Fruit fly (Drosophila melanogaster) whole organism, embryonic: ENCODE data around the gene CG5910.
A peak's percentile ranks its signal among the peaks of the same experiment; 100 is the strongest.

ENCODE experiments used
- Adf1 ChIP-seq: fragments of 200-800 bp; sonication (Bioruptor generic); IDR thresholded peaks from 2 replicates; pipeline ENCODE4 v1.3.6; 2022; ENCODE audit warnings: missing biosample characterization, missing genetic modification characterization
- CG10431 ChIP-seq: fragments of 200-800 bp; sonication (Bioruptor generic); optimal IDR thresholded peaks from 3 replicates; lab custom pipeline; 2018; ENCODE audit warnings: missing biosample characterization, mild to moderate bottlenecking, missing genetic modification characterization
- CG11093 ChIP-seq: fragments of 200-800 bp; sonication (Bioruptor generic); IDR thresholded peaks from 3 replicates; pipeline ENCODE4 v1.3.6; 2022; ENCODE audit warnings: missing biosample characterization, missing genetic modification characterization
- CG11247 ChIP-seq: fragments of 200-800 bp; sonication (Bioruptor generic); IDR thresholded peaks from 2 replicates; pipeline ENCODE4 v1.3.6; 2022; ENCODE audit warnings: missing biosample characterization, missing genetic modification characterization
- CG11398 ChIP-seq: fragments of 200-800 bp; sonication (Bioruptor generic); optimal IDR thresholded peaks from 2 replicates; lab custom pipeline; 2016; ENCODE audit warnings: missing biosample characterization, missing genetic modification characterization
- CG15696 ChIP-seq: fragments of 200-800 bp; sonication (Bioruptor generic); optimal IDR thresholded peaks from 2 replicates; lab custom pipeline; 2019; ENCODE audit warnings: missing biosample characterization, mild to moderate bottlenecking, missing genetic modification characterization, moderate library complexity
- CG1603 ChIP-seq: fragments of 200-800 bp; sonication (Bioruptor generic); optimal IDR thresholded peaks from 2 replicates; lab custom pipeline; 2019; ENCODE audit warnings: missing biosample characterization, mild to moderate bottlenecking, missing genetic modification characterization, moderate library complexity
- CG16815 ChIP-seq: fragments of 200-800 bp; sonication (Bioruptor generic); optimal IDR thresholded peaks from 3 replicates; lab custom pipeline; 2017; ENCODE audit warnings: missing biosample characterization, mild to moderate bottlenecking, missing genetic modification characterization
- CG17359 ChIP-seq: fragments of 200-800 bp; sonication (Bioruptor generic); optimal IDR thresholded peaks from 3 replicates; lab custom pipeline; 2018; ENCODE audit warnings: missing biosample characterization, mild to moderate bottlenecking, missing genetic modification characterization, moderate library complexity
- CG17568 ChIP-seq: fragments of 200-800 bp; sonication (Bioruptor generic); optimal IDR thresholded peaks from 2 replicates; lab custom pipeline; 2018; ENCODE audit warnings: missing biosample characterization, mild to moderate bottlenecking, missing genetic modification characterization, moderate library complexity
- CG1832 ChIP-seq: fragments of 200-800 bp; sonication (Bioruptor generic); optimal IDR thresholded peaks from 2 replicates; lab custom pipeline; 2017; ENCODE audit warnings: missing biosample characterization, mild to moderate bottlenecking, missing genetic modification characterization, inconsistent platforms
- CG18619 ChIP-seq: fragments of 200-800 bp; sonication (Bioruptor generic); optimal IDR thresholded peaks from 3 replicates; lab custom pipeline; 2017; ENCODE audit warnings: missing biosample characterization, mild to moderate bottlenecking, missing genetic modification characterization
- CG2889 ChIP-seq: fragments of 200-800 bp; sonication (Bioruptor generic); IDR thresholded peaks from 3 replicates; pipeline ENCODE4 v1.3.6; 2022; ENCODE audit warnings: missing biosample characterization, missing genetic modification characterization
- CG3065 ChIP-seq: fragments of 200-800 bp; sonication (Bioruptor generic); optimal IDR thresholded peaks from 2 replicates; lab custom pipeline; 2016; ENCODE audit warnings: missing biosample characterization, missing genetic modification characterization
- CG31441 ChIP-seq: fragments of 200-800 bp; sonication (Bioruptor generic); IDR thresholded peaks from 2 replicates; pipeline ENCODE4 v1.3.6; 2022; ENCODE audit warnings: missing biosample characterization, missing genetic modification characterization
- CG32767 ChIP-seq: fragments of 200-800 bp; sonication (Bioruptor generic); IDR thresholded peaks from 2 replicates; pipeline ENCODE4 v1.3.6; 2022; ENCODE audit warnings: missing biosample characterization, missing genetic modification characterization
- CG34422 ChIP-seq: fragments of 200-800 bp; sonication (Bioruptor generic); IDR thresholded peaks from 3 replicates; pipeline ENCODE4 v1.3.6; 2022; ENCODE audit warnings: missing biosample characterization, missing genetic modification characterization
- CTCF ChIP-seq: fragments of 200-800 bp; sonication (Bioruptor generic); optimal IDR thresholded peaks from 2 replicates; lab custom pipeline; 2017; ENCODE audit warnings: missing biosample characterization, mild to moderate bottlenecking, missing genetic modification characterization, moderate library complexity
- Camta ChIP-seq: fragments of 200-800 bp; sonication (Bioruptor generic); optimal IDR thresholded peaks from 2 replicates; lab custom pipeline; 2016; ENCODE audit warnings: missing biosample characterization, missing genetic modification characterization
- D19B ChIP-seq: fragments of 200-800 bp; sonication (Bioruptor generic); optimal IDR thresholded peaks from 2 replicates; lab custom pipeline; 2017; ENCODE audit warnings: missing biosample characterization, mild to moderate bottlenecking, missing genetic modification characterization
- Dek ChIP-seq: fragments of 200-800 bp; sonication (Bioruptor generic); optimal IDR thresholded peaks from 3 replicates; lab custom pipeline; 2019; ENCODE audit warnings: missing biosample characterization, mild to moderate bottlenecking, missing genetic modification characterization, moderate library complexity
- Dll ChIP-seq: fragments of 200-800 bp; sonication (Bioruptor generic); IDR thresholded peaks from 4 replicates; pipeline ENCODE4 v1.3.6; 2022; ENCODE audit warnings: missing biosample characterization, missing genetic modification characterization; ENCODE audit not compliant: partially characterized antibody
- Dref ChIP-seq: fragments of 200-800 bp; sonication (Bioruptor generic); IDR thresholded peaks from 2 replicates; pipeline ENCODE4 v1.3.6; 2022; ENCODE audit warnings: missing biosample characterization, missing genetic modification characterization
- HLH4C ChIP-seq: fragments of 200-800 bp; sonication (Bioruptor generic); IDR thresholded peaks from 3 replicates; pipeline ENCODE4 v1.3.6; 2022; ENCODE audit warnings: missing biosample characterization, missing genetic modification characterization; ENCODE audit not compliant: partially characterized antibody
- Kr ChIP-seq: fragments of 200-800 bp; sonication (Bioruptor generic); optimal IDR thresholded peaks from 2 replicates; lab custom pipeline; 2017; ENCODE audit warnings: missing biosample characterization, mild to moderate bottlenecking, missing genetic modification characterization
- Lpt ChIP-seq: fragments of >200 bp; optimal IDR thresholded peaks from 2 replicates; lab custom pipeline; 2018; ENCODE audit warnings: missing biosample characterization, missing genetic modification characterization
- Med ChIP-seq: fragments of 200-800 bp; sonication (Bioruptor generic); peaks from one replicate; lab custom pipeline; 2016; ENCODE audit warnings: missing biosample characterization, missing genetic modification characterization, mild to moderate bottlenecking, inconsistent platforms, moderate library complexity
- Myb ChIP-seq: fragments of 200-800 bp; sonication (Bioruptor generic); optimal IDR thresholded peaks from 2 replicates; lab custom pipeline; 2016; ENCODE audit warnings: missing biosample characterization, missing genetic modification characterization
- Oaz ChIP-seq: fragments of 200-800 bp; sonication (Bioruptor generic); IDR thresholded peaks from 2 replicates; pipeline ENCODE4 v1.3.6; 2022; ENCODE audit warnings: missing biosample characterization, missing genetic modification characterization
- Pdp1 ChIP-seq, 2 experiments: fragments of 200-800 bp; sonication (Bioruptor generic); optimal IDR thresholded peaks; 3 replicates each; lab custom pipeline; 2016; ENCODE audit warnings: missing biosample characterization in 2 of 2, missing genetic modification characterization in 2 of 2, mild to moderate bottlenecking in 1 of 2, moderate library complexity in 1 of 2
- Xbp1 ChIP-seq: fragments of 200-800 bp; sonication (Bioruptor generic); optimal IDR thresholded peaks from 3 replicates; lab custom pipeline; 2016; ENCODE audit warnings: missing biosample characterization, mild to moderate bottlenecking, missing genetic modification characterization
- amos ChIP-seq: fragments of 200-800 bp; sonication (Bioruptor generic); IDR thresholded peaks from 2 replicates; pipeline ENCODE4 v1.3.6; 2022; ENCODE audit warnings: missing biosample characterization, missing genetic modification characterization; ENCODE audit not compliant: partially characterized antibody
- bab2 ChIP-seq: fragments of 200-800 bp; sonication (Bioruptor generic); optimal IDR thresholded peaks from 2 replicates; lab custom pipeline; 2016; ENCODE audit warnings: missing biosample characterization, missing genetic modification characterization
- danr ChIP-seq: fragments of 200-800 bp; sonication (Bioruptor generic); IDR thresholded peaks from 2 replicates; pipeline ENCODE4 v1.3.6; 2022; ENCODE audit warnings: missing biosample characterization, missing genetic modification characterization
- dpn ChIP-seq, 2 experiments: fragments of 200-800 bp; sonication (Bioruptor generic); optimal IDR thresholded peaks; 3 replicates each; lab custom pipeline; 2016; ENCODE audit warnings: missing biosample characterization in 2 of 2, missing genetic modification characterization in 2 of 2
- en ChIP-seq: fragments of 200-800 bp; sonication (Bioruptor generic); optimal IDR thresholded peaks from 2 replicates; lab custom pipeline; 2016; ENCODE audit warnings: missing biosample characterization, missing genetic modification characterization
- eve ChIP-seq, 2 experiments: fragments of >200 bp; optimal IDR thresholded peaks; 2 replicates each; lab custom pipeline; 2017; ENCODE audit warnings: missing biosample characterization in 2 of 2, missing genetic modification characterization in 2 of 2
- eyg ChIP-seq: fragments of 200-800 bp; sonication (Bioruptor generic); optimal IDR thresholded peaks from 3 replicates; lab custom pipeline; 2016; ENCODE audit warnings: missing biosample characterization, missing genetic modification characterization
- fu2 ChIP-seq: fragments of 200-800 bp; sonication (Bioruptor generic); optimal IDR thresholded peaks from 2 replicates; lab custom pipeline; 2016; ENCODE audit warnings: missing biosample characterization, missing genetic modification characterization
- gcm ChIP-seq: fragments of 200-800 bp; sonication (Bioruptor generic); optimal IDR thresholded peaks from 2 replicates; lab custom pipeline; 2019; ENCODE audit warnings: missing biosample characterization, mild to moderate bottlenecking, missing genetic modification characterization, moderate library complexity
- ken ChIP-seq: fragments of 200-800 bp; sonication (Bioruptor generic); IDR thresholded peaks from 3 replicates; pipeline ENCODE4 v1.3.6; 2022; ENCODE audit warnings: missing biosample characterization, missing genetic modification characterization
- sc ChIP-seq, 3 experiments: fragments of >200 bp in 2 of 3; fragments of 200-800 bp in 1 of 3; sonication (Bioruptor generic) in 1 of 3; optimal IDR thresholded peaks; 2 replicates in 2 of 3; 3 replicates in 1 of 3; lab custom pipeline; 2017; ENCODE audit warnings: mild to moderate bottlenecking in 1 of 3, missing biosample characterization in 1 of 3, missing genetic modification characterization in 1 of 3, missing genetic modification reagents in 1 of 3
- schlank ChIP-seq: fragments of 200-800 bp; sonication (Bioruptor generic); optimal IDR thresholded peaks from 2 replicates; lab custom pipeline; 2018; ENCODE audit warnings: missing biosample characterization, mild to moderate bottlenecking, missing genetic modification characterization
- so ChIP-seq: fragments of 200-800 bp; sonication (Bioruptor generic); IDR thresholded peaks from 3 replicates; pipeline ENCODE4 v1.3.6; 2022; ENCODE audit warnings: missing biosample characterization, missing genetic modification characterization
- sr ChIP-seq: fragments of 200-800 bp; sonication (Bioruptor generic); IDR thresholded peaks from 3 replicates; pipeline ENCODE4 v1.3.6; 2022; ENCODE audit warnings: missing biosample characterization, missing genetic modification characterization
- unc-4 ChIP-seq: fragments of 200-800 bp; sonication (Bioruptor generic); IDR thresholded peaks from 2 replicates; pipeline ENCODE4 v1.3.6; 2022; ENCODE audit warnings: missing biosample characterization, missing genetic modification characterization; ENCODE audit not compliant: partially characterized antibody
- zfh1 ChIP-seq: fragments of 200-800 bp; sonication (Bioruptor generic); IDR thresholded peaks from 3 replicates; pipeline ENCODE4 v1.3.6; 2022; ENCODE audit warnings: missing biosample characterization, missing genetic modification characterization

The CG5910 gene

dm6 chr3L:20474197-20474788 is 32.1 kb downstream of the CG5910 start, which contains the start of gene isoQC (continued):
- TF ChIP-seq CG1603 (tag; lab: Kevin White, UChicago): no peak
- TF ChIP-seq Pdp1 (GFP tag; optimal IDR thresholded peaks at IDR 0.05; lab: Kevin White, UChicago): peak in 1 of 2 experiments; percentile 99
- no peak for TF ChIP-seq Lpt (GFP tag; lab: Kevin White, UChicago)
- no peak for TF ChIP-seq so (GFP tag; lab: Robert Waterston, UW)
- TF ChIP-seq unc-4 (GFP tag; lab: Robert Waterston, UW): no peak
- no peak for TF ChIP-seq Oaz (GFP tag; lab: Robert Waterston, UW)
- no peak for TF ChIP-seq sc (optimal IDR thresholded peaks at IDR 0.05; lab: Kevin White, UChicago)
- TF ChIP-seq sc (GFP tag; optimal IDR thresholded peaks at IDR 0.05; lab: Kevin White, UChicago): no peak
- TF ChIP-seq Adf1 (GFP tag; lab: Robert Waterston, UW): no peak
- TF ChIP-seq danr (GFP tag; lab: Robert Waterston, UW): no peak
- TF ChIP-seq CG11093 (GFP tag; lab: Robert Waterston, UW): no peak
- TF ChIP-seq bab2 (GFP tag; lab: Kevin White, UChicago): no peak
- no peak for TF ChIP-seq CG1832 (GFP tag; lab: Kevin White, UChicago)
- no peak for TF ChIP-seq eyg (GFP tag; lab: Kevin White, UChicago)
- no peak for TF ChIP-seq zfh1
- TF ChIP-seq D19B (GFP tag; lab: Kevin White, UChicago): no peak
- peak; percentile 76 for TF ChIP-seq CG10431 (GFP tag; lab: Kevin White, UChicago)
- no peak for TF ChIP-seq CG16815 (GFP tag; lab: Kevin White, UChicago)
- no peak for TF ChIP-seq CG32767 (GFP tag; lab: Robert Waterston, UW)
- no peak for TF ChIP-seq CG31441 (GFP tag; lab: Robert Waterston, UW)
- TF ChIP-seq Myb (GFP tag; lab: Kevin White, UChicago): no peak
- TF ChIP-seq CG34422: no peak
- no peak for TF ChIP-seq HLH4C (GFP tag; lab: Robert Waterston, UW)
- no peak for TF ChIP-seq sr (GFP tag; lab: Robert Waterston, UW)
- TF ChIP-seq CG15696 (tag; lab: Kevin White, UChicago): no peak
- TF ChIP-seq CTCF (GFP tag; lab: Kevin White, UChicago): no peak
- no peak for TF ChIP-seq Xbp1 (GFP tag; lab: Kevin White, UChicago)
- no peak for TF ChIP-seq CG3065 (GFP tag; lab: Kevin White, UChicago)
- TF ChIP-seq Dll (GFP tag; lab: Robert Waterston, UW): no peak
- no peak for TF ChIP-seq amos (GFP tag; lab: Robert Waterston, UW)
- TF ChIP-seq eve (GFP tag; optimal IDR thresholded peaks at IDR 0.05; lab: Kevin White, UChicago): peak in 1 of 2 experiments; percentile 86
- peak; percentile 80 for TF ChIP-seq gcm (GFP tag; lab: Kevin White, UChicago)
- TF ChIP-seq Med: peak; percentile 19
- no peak for TF ChIP-seq CG18619
- TF ChIP-seq Dek (tag; lab: Kevin White, UChicago): no peak
- TF ChIP-seq dpn (GFP tag; optimal IDR thresholded peaks at IDR 0.05; lab: Kevin White, UChicago): no peak
- no peak for TF ChIP-seq Dref (GFP tag; lab: Robert Waterston, UW)
- TF ChIP-seq ken (GFP tag; lab: Robert Waterston, UW): no peak
- TF ChIP-seq CG2889 (GFP tag; lab: Robert Waterston, UW): no peak
- TF ChIP-seq fu2 (GFP tag; lab: Kevin White, UChicago): no peak
- TF ChIP-seq schlank (tag; lab: Kevin White, UChicago): no peak
- TF ChIP-seq en (GFP tag; lab: Kevin White, UChicago): no peak
- no peak for TF ChIP-seq Camta (GFP tag; lab: Kevin White, UChicago)
- no peak for TF ChIP-seq CG11247 (GFP tag; lab: Robert Waterston, UW)
- TF ChIP-seq Kr: no peak
- TF ChIP-seq CG17359 (tag; lab: Kevin White, UChicago): no peak
- peak; percentile 75 for TF ChIP-seq CG17568 (GFP tag; lab: Kevin White, UChicago)
- TF ChIP-seq CG11398 (GFP tag; lab: Kevin White, UChicago): no peak
